Fruit fly (Drosophila melanogaster): ENCODE measurements around the gene CG31523.

DNA sequence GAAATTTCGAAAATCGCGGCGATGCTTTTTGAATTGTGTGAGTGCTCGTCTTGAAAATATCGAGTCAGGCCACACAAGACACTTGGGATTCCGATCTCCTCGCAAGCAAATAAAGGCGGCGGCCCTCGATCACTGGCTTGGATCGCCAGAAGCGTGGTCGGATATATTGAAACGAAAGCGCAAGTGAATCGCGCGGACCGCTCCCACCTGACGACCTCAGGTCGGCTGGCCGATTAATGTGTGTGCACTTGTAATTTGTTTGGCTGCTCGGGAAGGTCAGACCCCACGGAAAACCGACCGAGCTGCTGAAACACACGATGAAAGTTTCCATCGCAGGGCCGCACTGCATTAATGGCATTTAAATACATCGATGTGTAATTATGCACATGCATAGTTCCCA, 3.6 kb downstream of the CG31523 start:
- TF ChIP-seq dati (GFP tag; IDR thresholded peaks at IDR 0.05) = no peak
- no peak for TF ChIP-seq Dll (GFP tag; IDR thresholded peaks at IDR 0.05; ENCODE audit: partially characterized antibody)
- TF ChIP-seq CG3281 (GFP tag; optimal IDR thresholded peaks at IDR 0.05) = no peak
- no peak for TF ChIP-seq tgo (GFP tag; IDR thresholded peaks at IDR 0.05)
- no peak for TF ChIP-seq Nf-YC (tag; optimal IDR thresholded peaks at IDR 0.05)
- TF ChIP-seq Scr (GFP tag; IDR thresholded peaks at IDR 0.05; ENCODE audit: partially characterized antibody) = no peak
- TF ChIP-seq CG10267 (tag; optimal IDR thresholded peaks at IDR 0.05) = no peak
- TF ChIP-seq Hey (tag; optimal IDR thresholded peaks at IDR 0.05) = no peak
- TF ChIP-seq CG2199 (GFP tag; IDR thresholded peaks at IDR 0.05) = 0 out of 3 replicates have a peak, but pooled peaks have one; percentile 38
- no peak for TF ChIP-seq Aef1 (GFP tag; IDR thresholded peaks at IDR 0.05)
- no peak for TF ChIP-seq Side (GFP tag; optimal IDR thresholded peaks at IDR 0.05)
- no peak for TF ChIP-seq wor (GFP tag; IDR thresholded peaks at IDR 0.05)
- no peak for TF ChIP-seq gcm (GFP tag; optimal IDR thresholded peaks at IDR 0.05)
- TF ChIP-seq CG14710 (tag; optimal IDR thresholded peaks at IDR 0.05) = no peak
